Fruit fly (Drosophila melanogaster) whole organism, adult: ENCODE results near the gene sau.
A peak's percentile ranks its signal among the peaks of the same experiment; 100 is the strongest.

Source experiments
- CG11617 ChIP-seq: fragments of 200-800 bp; sonication (Bioruptor generic); optimal IDR thresholded peaks from 2 replicates; lab custom pipeline; 2017; ENCODE audit warnings: mild to moderate bottlenecking, missing biosample characterization, missing genetic modification reagents, missing genetic modification characterization
- CG12768 ChIP-seq: fragments of 200-800 bp; sonication (Bioruptor generic); optimal IDR thresholded peaks from 2 replicates; lab custom pipeline; 2017; ENCODE audit warnings: missing biosample characterization, missing genetic modification characterization, mild to moderate bottlenecking, moderate library complexity, missing genetic modification reagents
- CG14711 ChIP-seq: fragments of 200-800 bp; sonication (Bioruptor generic); optimal IDR thresholded peaks from 2 replicates; lab custom pipeline; 2018; ENCODE audit warnings: missing biosample characterization, mild to moderate bottlenecking, missing genetic modification characterization, moderate library complexity
- CG1620 ChIP-seq: fragments of 200-800 bp; sonication (Bioruptor generic); optimal IDR thresholded peaks from 2 replicates; lab custom pipeline; 2016; ENCODE audit warnings: missing biosample characterization, missing genetic modification characterization
- CG33017 ChIP-seq: fragments of 200-800 bp; sonication (Bioruptor generic); optimal IDR thresholded peaks from 2 replicates; lab custom pipeline; 2018; ENCODE audit warnings: missing biosample characterization, mild to moderate bottlenecking, missing genetic modification characterization, moderate library complexity
- CG5204 ChIP-seq: fragments of 200-800 bp; sonication (Bioruptor generic); optimal IDR thresholded peaks from 2 replicates; lab custom pipeline; 2016; ENCODE audit warnings: missing biosample characterization, missing genetic modification characterization
- CG7045 ChIP-seq: fragments of 200-800 bp; sonication (Bioruptor generic); optimal IDR thresholded peaks from 2 replicates; lab custom pipeline; 2017; ENCODE audit warnings: missing biosample characterization, mild to moderate bottlenecking, missing genetic modification characterization
- CG7101 ChIP-seq: fragments of 200-800 bp; sonication (Bioruptor generic); optimal IDR thresholded peaks from 2 replicates; lab custom pipeline; 2018; ENCODE audit warnings: missing biosample characterization, mild to moderate bottlenecking, missing genetic modification characterization, moderate library complexity
- Clk ChIP-seq: fragments of 200-800 bp; sonication (Bioruptor generic); optimal IDR thresholded peaks from 2 replicates; lab custom pipeline; 2017; ENCODE audit warnings: missing biosample characterization, missing genetic modification characterization
- Crg-1 ChIP-seq: fragments of 200-800 bp; sonication (Bioruptor generic); optimal IDR thresholded peaks from 2 replicates; lab custom pipeline; 2016; ENCODE audit warnings: missing biosample characterization, missing genetic modification characterization
- Hr96 ChIP-seq: fragments of 200-800 bp; sonication (Bioruptor generic); optimal IDR thresholded peaks from 2 replicates; lab custom pipeline; 2016; ENCODE audit warnings: missing biosample characterization, missing genetic modification characterization
- Mnt ChIP-seq: fragments of 200-800 bp; sonication (Bioruptor generic); optimal IDR thresholded peaks from 2 replicates; lab custom pipeline; 2016; ENCODE audit warnings: missing biosample characterization, mild to moderate bottlenecking, missing genetic modification characterization
- bab1 ChIP-seq: fragments of 200-800 bp; sonication (Bioruptor generic); optimal IDR thresholded peaks from 3 replicates; lab custom pipeline; 2019; ENCODE audit warnings: missing biosample characterization, mild to moderate bottlenecking, missing genetic modification characterization, moderate library complexity
- cic ChIP-seq: fragments of 200-800 bp; sonication (Bioruptor generic); optimal IDR thresholded peaks from 2 replicates; lab custom pipeline; 2017; ENCODE audit warnings: missing biosample characterization, mild to moderate bottlenecking, missing genetic modification characterization, moderate library complexity
- cnc ChIP-seq, 2 experiments: fragments of >200 bp; optimal IDR thresholded peaks; 2 replicates each; lab custom pipeline; 2017
- kay ChIP-seq: fragments of 200-800 bp; sonication (Bioruptor generic); peaks from one replicate; lab custom pipeline; 2016; ENCODE audit warnings: missing biosample characterization, missing genetic modification characterization, borderline replicate concordance
- ovo ChIP-seq: fragments of 200-800 bp; sonication (Bioruptor generic); optimal IDR thresholded peaks from 2 replicates; lab custom pipeline; 2016; ENCODE audit warnings: missing biosample characterization, missing genetic modification characterization
- pad ChIP-seq: fragments of 200-800 bp; sonication (Bioruptor generic); optimal IDR thresholded peaks from 3 replicates; lab custom pipeline; 2017; ENCODE audit warnings: missing biosample characterization, missing genetic modification characterization, mild to moderate bottlenecking, moderate library complexity, missing genetic modification reagents
- tj ChIP-seq: fragments of 200-800 bp; sonication (Bioruptor generic); optimal IDR thresholded peaks from 3 replicates; lab custom pipeline; 2017; ENCODE audit warnings: missing biosample characterization, mild to moderate bottlenecking, missing genetic modification characterization, moderate library complexity
- toe ChIP-seq: fragments of 200-800 bp; sonication (Bioruptor generic); optimal IDR thresholded peaks from 2 replicates; lab custom pipeline; 2016; ENCODE audit warnings: missing biosample characterization, missing genetic modification characterization

Gene sau

DNA sequence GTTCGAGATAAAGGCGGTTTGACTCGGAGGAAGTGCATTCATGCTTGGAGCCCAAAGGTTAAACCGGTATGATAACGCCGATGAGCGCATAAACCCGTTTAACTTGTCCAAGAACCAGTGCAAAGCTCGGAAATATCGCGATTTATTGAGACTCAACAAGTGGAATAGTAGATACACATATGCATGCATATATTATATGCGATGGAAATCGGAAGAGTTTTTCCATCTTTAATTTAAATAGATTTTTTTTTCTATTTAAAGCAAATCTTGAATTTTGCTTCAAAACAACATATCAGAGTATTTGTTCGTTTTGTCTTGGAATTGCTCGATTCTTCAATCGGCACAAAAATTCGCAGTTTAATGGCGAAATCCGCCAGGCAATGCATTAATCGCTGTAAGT, 3.8 kb upstream of the sau start:
- TF ChIP-seq pad (GFP tag; lab: Kevin White, UChicago) (no peak), Crg-1 (no peak), cnc (optimal IDR thresholded peaks at IDR 0.05; lab: Kevin White, UChicago) (no peak), bab1 (GFP tag; lab: Kevin White, UChicago) (peak; percentile 5), kay (peak; percentile 56), CG7045 (GFP tag; lab: Kevin White, UChicago) (no peak), CG5204 (no peak), CG7101 (no peak), Hr96 (GFP tag; lab: Kevin White, UChicago) (no peak), ovo (GFP tag; lab: Kevin White, UChicago) (no peak)

- TF ChIP-seq CG7045 (GFP tag; lab: Kevin White, UChicago) (peak; percentile 23), Hr96 (GFP tag; lab: Kevin White, UChicago) (no peak), cic (GFP tag; lab: Kevin White, UChicago) (no peak), Clk (no peak), toe (GFP tag; lab: Kevin White, UChicago) (no peak), CG7101 (peak; percentile 49), tj (GFP tag; lab: Kevin White, UChicago) (no peak), CG5204 (no peak), bab1 (GFP tag; lab: Kevin White, UChicago) (no peak), ovo (GFP tag; lab: Kevin White, UChicago) (no peak), CG1620 (peak; percentile 9), pad (GFP tag; lab: Kevin White, UChicago) (no peak), CG12768 (GFP tag; lab: Kevin White, UChicago) (no peak), CG14711 (tag; lab: Kevin White, UChicago) (peak; percentile 7), CG11617 (GFP tag; lab: Kevin White, UChicago) (no peak), kay (peak; percentile 84), Crg-1 (no peak), CG33017 (tag; lab: Kevin White, UChicago) (peak; percentile 40), cnc (optimal IDR thresholded peaks at IDR 0.05; lab: Kevin White, UChicago) (no peak), Mnt (GFP tag; lab: Kevin White, UChicago) (no peak)
These were observed 1.2 kb downstream of the sau start for dm6 chr2L:2227316-2227715.

DNA sequence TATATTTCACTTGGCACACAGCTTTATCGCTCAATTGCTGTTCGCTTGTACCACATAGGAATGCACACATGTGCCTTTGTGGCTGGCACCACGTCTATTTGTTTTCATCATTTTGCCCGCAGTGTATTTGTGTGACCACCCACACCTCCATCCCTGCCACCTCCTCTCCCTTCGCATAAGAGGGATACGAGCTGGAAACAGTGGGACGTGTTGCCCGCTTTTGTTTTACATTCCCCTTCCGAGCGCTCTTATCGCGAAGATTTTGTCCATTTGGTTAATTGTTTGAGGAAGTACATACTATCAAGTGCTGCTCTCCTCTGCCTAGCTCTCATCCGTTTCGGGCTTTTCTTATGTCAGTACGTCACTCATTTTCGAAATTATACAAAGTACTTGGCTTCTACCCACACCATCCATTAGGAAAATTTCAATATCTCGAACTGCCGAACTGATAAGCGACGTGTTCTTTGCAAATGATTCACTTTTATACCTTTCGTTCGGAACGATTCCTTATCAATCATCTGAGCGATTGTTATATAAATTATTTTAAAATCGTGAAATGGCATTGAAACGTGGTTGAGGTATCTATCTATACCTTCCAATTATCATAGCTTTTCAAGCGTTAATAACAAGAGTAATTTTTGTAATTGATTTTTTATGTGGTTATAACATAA, 2.2 kb downstream of the sau start:
- TF ChIP-seq cnc (optimal IDR thresholded peaks at IDR 0.05; lab: Kevin White, UChicago), result no peak
- no peak for TF ChIP-seq toe (GFP tag; lab: Kevin White, UChicago)
- TF ChIP-seq cic (GFP tag; lab: Kevin White, UChicago), result peak; percentile 61
- TF ChIP-seq Crg-1, result no peak
- peak; percentile 1 for TF ChIP-seq kay
- TF ChIP-seq tj (GFP tag; lab: Kevin White, UChicago), result no peak
- TF ChIP-seq Hr96 (GFP tag; lab: Kevin White, UChicago), result no peak
- TF ChIP-seq CG14711 (tag; lab: Kevin White, UChicago), result no peak
- no peak for TF ChIP-seq CG1620
- TF ChIP-seq CG7045 (GFP tag; lab: Kevin White, UChicago), result no peak
- TF ChIP-seq ovo (GFP tag; lab: Kevin White, UChicago), result no peak
- TF ChIP-seq CG12768 (GFP tag; lab: Kevin White, UChicago), result peak; percentile 66
- no peak for TF ChIP-seq CG11617 (GFP tag; lab: Kevin White, UChicago)
- no peak for TF ChIP-seq CG33017 (tag; lab: Kevin White, UChicago)
- no peak for TF ChIP-seq CG7101
- TF ChIP-seq CG5204, result no peak
- TF ChIP-seq bab1 (GFP tag; lab: Kevin White, UChicago), result no peak
- peak; percentile 39 for TF ChIP-seq pad (GFP tag; lab: Kevin White, UChicago)
- no peak for TF ChIP-seq Clk
- peak; percentile 51 for TF ChIP-seq Mnt (GFP tag; lab: Kevin White, UChicago)

DNA sequence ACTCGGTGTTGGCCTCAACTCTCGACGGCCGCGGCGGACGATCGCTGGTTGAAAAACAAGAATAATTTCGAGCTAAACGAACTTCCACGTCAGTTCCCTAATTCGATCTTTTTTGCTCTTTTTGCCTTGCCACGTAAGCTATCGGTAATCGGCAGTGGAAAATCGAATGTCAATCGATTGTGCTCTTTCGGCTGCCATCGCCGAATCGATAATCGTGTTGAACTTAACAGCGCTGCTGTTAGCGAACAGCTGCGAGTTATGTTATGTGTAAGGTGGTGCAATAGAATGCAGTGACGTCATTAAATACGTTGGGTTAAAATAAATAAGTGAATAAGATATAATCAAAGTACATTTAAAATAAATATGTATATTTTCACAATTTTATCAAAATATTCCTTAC, 10.6 kb downstream of the sau start, which contains the start of gene Sec24CD:
Gene Sec24CD (minus strand): TSS at position 123 of the 400 bp plus-strand sequence.
- TF ChIP-seq CG1620, result no peak
- peak; percentile 33 for TF ChIP-seq Mnt (GFP tag; lab: Kevin White, UChicago)
- no peak for TF ChIP-seq pad (GFP tag; lab: Kevin White, UChicago)
- no peak for TF ChIP-seq ovo (GFP tag; lab: Kevin White, UChicago)
- peak; percentile 97 for TF ChIP-seq kay
- peak; percentile 30 for TF ChIP-seq CG7101
- peak; percentile 39 for TF ChIP-seq CG12768 (GFP tag; lab: Kevin White, UChicago)
- TF ChIP-seq Clk, result no peak
- TF ChIP-seq toe (GFP tag; lab: Kevin White, UChicago), result no peak
- peak; percentile 22 for TF ChIP-seq tj (GFP tag; lab: Kevin White, UChicago)
- TF ChIP-seq cic (GFP tag; lab: Kevin White, UChicago), result peak; percentile 69
- no peak for TF ChIP-seq CG33017 (tag; lab: Kevin White, UChicago)
- TF ChIP-seq CG5204, result no peak
- TF ChIP-seq CG14711 (tag; lab: Kevin White, UChicago), result no peak
- no peak for TF ChIP-seq Crg-1
- no peak for TF ChIP-seq Hr96 (GFP tag; lab: Kevin White, UChicago)
- peak; percentile 69 for TF ChIP-seq bab1 (GFP tag; lab: Kevin White, UChicago)
- TF ChIP-seq cnc (optimal IDR thresholded peaks at IDR 0.05; lab: Kevin White, UChicago), result no peak

dm6 chr2L:2238151-2238550, 12.0 kb downstream of the sau start, which contains the start of gene Tengl3:
Gene Tengl3 (minus strand): TSS chr2L:2238251.
- TF ChIP-seq cnc (optimal IDR thresholded peaks at IDR 0.05; lab: Kevin White, UChicago) (no peak), CG7045 (GFP tag; lab: Kevin White, UChicago) (no peak), CG12768 (GFP tag; lab: Kevin White, UChicago) (no peak), Crg-1 (no peak), kay (no peak), cic (GFP tag; lab: Kevin White, UChicago) (no peak), Clk (no peak), Hr96 (GFP tag; lab: Kevin White, UChicago) (no peak), tj (GFP tag; lab: Kevin White, UChicago) (no peak), CG33017 (tag; lab: Kevin White, UChicago) (no peak), bab1 (GFP tag; lab: Kevin White, UChicago) (no peak), Mnt (GFP tag; lab: Kevin White, UChicago) (no peak), toe (GFP tag; lab: Kevin White, UChicago) (no peak), pad (GFP tag; lab: Kevin White, UChicago) (no peak), CG14711 (tag; lab: Kevin White, UChicago) (no peak), ovo (GFP tag; lab: Kevin White, UChicago) (no peak), CG7101 (no peak), CG11617 (GFP tag; lab: Kevin White, UChicago) (no peak), CG5204 (no peak), CG1620 (no peak)
